Worm (Caenorhabditis elegans): ENCODE results near the gene msp-51.
"Not testable (repeated sequence)": the region's sequence is repeated elsewhere in the genome, so short reads cannot be mapped to it uniquely, and the experiment has no call there.

Gene msp-51

DNA sequence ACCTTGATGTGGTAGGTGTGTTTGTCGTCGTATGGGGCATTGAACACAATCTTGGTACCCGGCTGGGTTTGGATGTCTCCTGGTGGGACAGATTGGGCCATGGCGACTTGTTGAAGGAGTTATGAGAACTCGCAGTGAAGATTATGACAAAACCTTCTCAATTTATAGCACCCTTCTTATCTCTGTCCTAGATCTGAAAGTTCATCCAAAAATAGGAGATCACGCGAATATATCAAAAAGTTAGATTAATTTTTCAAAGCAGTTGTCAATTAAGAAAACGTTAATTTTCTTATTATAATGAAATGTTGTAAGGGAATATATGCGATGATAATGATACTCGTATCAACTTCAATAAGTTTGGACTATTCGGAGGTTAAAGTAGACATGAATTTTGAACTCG, at the start of gene msp-51:
Gene msp-51 (minus strand): TSS at position 101 of the 400 bp plus-strand sequence.
- TF ChIP-seq hlh-1 (tag; optimal IDR thresholded peaks at IDR 0.05); lin-32 (GFP tag; optimal IDR thresholded peaks at IDR 0.05); flh-1 (GFP tag; optimal IDR thresholded peaks at IDR 0.05): not testable (repeated sequence)

- no peak for TF ChIP-seq bed-3 (GFP tag; optimal IDR thresholded peaks at IDR 0.05)
- no peak for TF ChIP-seq ztf-11 (tag; optimal IDR thresholded peaks at IDR 0.05)
- TF ChIP-seq tbx-8 (GFP tag; optimal IDR thresholded peaks at IDR 0.05): no peak
- TF ChIP-seq unc-62 (GFP tag; optimal IDR thresholded peaks at IDR 0.05): no peak
- no peak for TF ChIP-seq ces-1 (GFP tag; optimal IDR thresholded peaks at IDR 0.05)
- no peak for TF ChIP-seq pha-4 (tag; optimal IDR thresholded peaks at IDR 0.05)
- no peak for TF ChIP-seq ham-2 (GFP tag; optimal IDR thresholded peaks at IDR 0.05)
- TF ChIP-seq nhr-76 (tag; optimal IDR thresholded peaks at IDR 0.05): no peak
- TF ChIP-seq lin-32 (GFP tag; optimal IDR thresholded peaks at IDR 0.05): no peak
- TF ChIP-seq nhr-237 (tag; optimal IDR thresholded peaks at IDR 0.05): no peak
- TF ChIP-seq sptf-1 (tag; optimal IDR thresholded peaks at IDR 0.05): no peak
- TF ChIP-seq nhr-12 (tag; optimal IDR thresholded peaks at IDR 0.05): no peak
- TF ChIP-seq mls-2 (tag; optimal IDR thresholded peaks at IDR 0.05): no peak
- no peak for TF ChIP-seq cnd-1 (tag; optimal IDR thresholded peaks at IDR 0.05)
- TF ChIP-seq lin-13 (tag; optimal IDR thresholded peaks at IDR 0.05): no peak
- TF ChIP-seq blmp-1 (tag; optimal IDR thresholded peaks at IDR 0.05): no peak
- no peak for TF ChIP-seq drap-1 (GFP tag; optimal IDR thresholded peaks at IDR 0.05)
These were observed 49.0 kb upstream of the msp-51 start for ce11 chrIV:5344168-5344567.

- no peak for TF ChIP-seq nhr-2 (tag; optimal IDR thresholded peaks at IDR 0.05)
- no peak for TF ChIP-seq unc-39 (tag; optimal IDR thresholded peaks at IDR 0.05)
- no peak for TF ChIP-seq flh-1 (GFP tag; optimal IDR thresholded peaks at IDR 0.05)
- TF ChIP-seq unc-120 (tag; optimal IDR thresholded peaks at IDR 0.05; ENCODE audit: poor library complexity, severe bottlenecking): no peak
- TF ChIP-seq M03D4.4 (tag; optimal IDR thresholded peaks at IDR 0.05): no peak
- TF ChIP-seq mls-2 (tag; optimal IDR thresholded peaks at IDR 0.05): no peak
- no peak for TF ChIP-seq hlh-1 (tag; optimal IDR thresholded peaks at IDR 0.05)
- TF ChIP-seq bed-3 (GFP tag; optimal IDR thresholded peaks at IDR 0.05): no peak
- no peak for TF ChIP-seq cnd-1 (tag; optimal IDR thresholded peaks at IDR 0.05)
- no peak for TF ChIP-seq ces-1 (GFP tag; optimal IDR thresholded peaks at IDR 0.05)
- TF ChIP-seq unc-62 (GFP tag; optimal IDR thresholded peaks at IDR 0.05): no peak
- TF ChIP-seq sem-2 (GFP tag; optimal IDR thresholded peaks at IDR 0.05): no peak
- TF ChIP-seq nhr-237 (tag; optimal IDR thresholded peaks at IDR 0.05): no peak
- TF ChIP-seq nhr-28 (tag; optimal IDR thresholded peaks at IDR 0.05): no peak
- no peak for TF ChIP-seq elt-3 (tag; optimal IDR thresholded peaks at IDR 0.05)
- TF ChIP-seq tbx-8 (GFP tag; optimal IDR thresholded peaks at IDR 0.05): no peak
- TF ChIP-seq sptf-1 (tag; optimal IDR thresholded peaks at IDR 0.05): no peak
- no peak for TF ChIP-seq lsy-2 (tag; optimal IDR thresholded peaks at IDR 0.05)
- no peak for TF ChIP-seq zip-8 (tag; optimal IDR thresholded peaks at IDR 0.05)
- TF ChIP-seq elt-1 (tag; optimal IDR thresholded peaks at IDR 0.05; ENCODE audit: borderline replicate concordance, insufficient read depth): no peak
These were observed 44.1 kb upstream of the msp-51 start, which contains the start of gene Y4C6B.2 for ce11 chrIV:5339255-5339654. Y4C6B.2 (plus strand) TSS chrIV:5339574.

ce11 chrIV:5337649-5338048, 42.5 kb upstream of the msp-51 start:
- TF ChIP-seq nhr-237 (tag; optimal IDR thresholded peaks at IDR 0.05) (no peak), sem-2 (GFP tag; optimal IDR thresholded peaks at IDR 0.05) (no peak), nhr-2 (tag; optimal IDR thresholded peaks at IDR 0.05) (no peak), tbx-8 (GFP tag; optimal IDR thresholded peaks at IDR 0.05) (no peak), zip-8 (tag; optimal IDR thresholded peaks at IDR 0.05) (no peak), sptf-1 (tag; optimal IDR thresholded peaks at IDR 0.05) (no peak), mab-5 (tag; optimal IDR thresholded peaks at IDR 0.05) (no peak), unc-39 (tag; optimal IDR thresholded peaks at IDR 0.05) (no peak), drap-1 (GFP tag; optimal IDR thresholded peaks at IDR 0.05) (no peak), ceh-39 (tag; optimal IDR thresholded peaks at IDR 0.05) (no peak), bed-3 (GFP tag; optimal IDR thresholded peaks at IDR 0.05) (no peak), cnd-1 (tag; optimal IDR thresholded peaks at IDR 0.05) (no peak), blmp-1 (tag; optimal IDR thresholded peaks at IDR 0.05) (no peak), lsy-2 (tag; optimal IDR thresholded peaks at IDR 0.05) (no peak)

- TF ChIP-seq ceh-83 (GFP tag; optimal IDR thresholded peaks at IDR 0.05) (peak; percentile 45), ham-2 (GFP tag; optimal IDR thresholded peaks at IDR 0.05) (no peak), nhr-12 (tag; optimal IDR thresholded peaks at IDR 0.05) (peak; percentile 12), blmp-1 (tag; optimal IDR thresholded peaks at IDR 0.05) (no peak), lsy-2 (tag; optimal IDR thresholded peaks at IDR 0.05) (peak; percentile 12), mep-1 (tag; optimal IDR thresholded peaks at IDR 0.05) (peak; percentile 20), bed-3 (GFP tag; optimal IDR thresholded peaks at IDR 0.05) (peak; percentile 66), ceh-43 (GFP tag; optimal IDR thresholded peaks at IDR 0.05) (peak; percentile 44), nhr-2 (tag; optimal IDR thresholded peaks at IDR 0.05) (no peak), elt-1 (tag; optimal IDR thresholded peaks at IDR 0.05; ENCODE audit: borderline replicate concordance, insufficient read depth) (no peak), lin-13 (tag; optimal IDR thresholded peaks at IDR 0.05) (no peak)
These were observed 39.4 kb upstream of the msp-51 start for ce11 chrIV:5334518-5334917.
